Fruit fly (Drosophila melanogaster): ENCODE results near the gene scf.
A peak's percentile ranks its signal among the peaks of the same experiment; 100 is the strongest.

scf gene

dm6 chr3L:1313039-1313766 is 14.7 kb downstream of the scf start, which contains the start of the genes sturkopf and Herc4 (continued):
- TF ChIP-seq vvl (GFP tag; IDR thresholded peaks at IDR 0.05) = peak; percentile 70; the same call in 1 of the 2 replicates
- TF ChIP-seq CG4854 (GFP tag; optimal IDR thresholded peaks at IDR 0.05) = no peak
- TF ChIP-seq CG6272 (GFP tag; IDR thresholded peaks at IDR 0.05) = peak; percentile 56
- peak; percentile 69 for TF ChIP-seq CG3407 (GFP tag; optimal IDR thresholded peaks at IDR 0.05)
- peak; percentile 55 for TF ChIP-seq CG10147 (GFP tag; optimal IDR thresholded peaks at IDR 0.05)
- TF ChIP-seq CG16779 (GFP tag; IDR thresholded peaks at IDR 0.05) = no peak
- peak; percentile 67 for TF ChIP-seq CG16815 (GFP tag; optimal IDR thresholded peaks at IDR 0.05)
- TF ChIP-seq CG12104 (GFP tag; optimal IDR thresholded peaks at IDR 0.05) = peak; percentile 72
- peak; percentile 68 for TF ChIP-seq CG17385 (GFP tag; optimal IDR thresholded peaks at IDR 0.05)
- TF ChIP-seq bowl (GFP tag; IDR thresholded peaks at IDR 0.05) = no peak
- TF ChIP-seq Nf-YA (GFP tag; IDR thresholded peaks at IDR 0.05) = no peak
- TF ChIP-seq CG2678 (tag; optimal IDR thresholded peaks at IDR 0.05) = peak; percentile 84
- peak; percentile 69 for TF ChIP-seq bab2 (GFP tag; optimal IDR thresholded peaks at IDR 0.05)
- TF ChIP-seq wdn (GFP tag; IDR thresholded peaks at IDR 0.05) = peak; percentile 49
- 0 out of 2 replicates have a peak, but pooled peaks have one; percentile 7 for TF ChIP-seq bbx (GFP tag; IDR thresholded peaks at IDR 0.05; ENCODE audit: partially characterized antibody)
- peak; percentile 54 for TF ChIP-seq Usf (GFP tag; optimal IDR thresholded peaks at IDR 0.05)
- TF ChIP-seq en (GFP tag; optimal IDR thresholded peaks at IDR 0.05) = peak; percentile 83
- TF ChIP-seq sob (GFP tag; IDR thresholded peaks at IDR 0.05) = peak; percentile 54
- peak; percentile 38; the same call in 1 of the 2 replicates for TF ChIP-seq E2f2 (GFP tag; IDR thresholded peaks at IDR 0.05)
- peak; percentile 34; the same call in 1 of the 3 replicates for TF ChIP-seq jigr1 (GFP tag; IDR thresholded peaks at IDR 0.05)
- TF ChIP-seq CG8290 (GFP tag; optimal IDR thresholded peaks at IDR 0.05) = peak; percentile 84
- TF ChIP-seq CG8290 (tag; optimal IDR thresholded peaks at IDR 0.05) = peak in 1 of 2 experiments; percentile 16
- peak; percentile 24; the same call in 1 of the 2 replicates for TF ChIP-seq CG13287 (GFP tag; IDR thresholded peaks at IDR 0.05; ENCODE audit: partially characterized antibody)
- TF ChIP-seq her (GFP tag; optimal IDR thresholded peaks at IDR 0.05) = peak; percentile 76
- TF ChIP-seq CG14710 (tag; optimal IDR thresholded peaks at IDR 0.05) = peak; percentile 76
- 0 out of 2 replicates have a peak, but pooled peaks have one; percentile 43 for TF ChIP-seq Atf6 (GFP tag; IDR thresholded peaks at IDR 0.05)
- TF ChIP-seq CG15011 (GFP tag; optimal IDR thresholded peaks at IDR 0.05) = no peak
- no peak; the same call in 1 of the 2 replicates for TF ChIP-seq Adf1 (GFP tag; IDR thresholded peaks at IDR 0.05)
- TF ChIP-seq gcm2 (GFP tag; optimal IDR thresholded peaks at IDR 0.05) = peak; percentile 37
- TF ChIP-seq pita (GFP tag; optimal IDR thresholded peaks at IDR 0.05) = no peak
- peak; percentile 56 for TF ChIP-seq ab (GFP tag; optimal IDR thresholded peaks at IDR 0.05)
- peak; percentile 72 for TF ChIP-seq gro (GFP tag; optimal IDR thresholded peaks at IDR 0.05)
- TF ChIP-seq HHEX (GFP tag; optimal IDR thresholded peaks at IDR 0.05) = peak; percentile 16
- TF ChIP-seq CG13894 (tag; optimal IDR thresholded peaks at IDR 0.05) = peak; percentile 51
- no peak; the same call in 2 of the 3 replicates for TF ChIP-seq CG7357 (GFP tag; IDR thresholded peaks at IDR 0.05)
- peak; percentile 38 for TF ChIP-seq ewg (GFP tag; optimal IDR thresholded peaks at IDR 0.05)
- TF ChIP-seq gsb-n (tag; optimal IDR thresholded peaks at IDR 0.05) = no peak
- no peak; the same call in 1 of the 2 replicates for TF ChIP-seq CG31441 (GFP tag; IDR thresholded peaks at IDR 0.05)
- peak; percentile 31 for TF ChIP-seq Fer2 (tag; optimal IDR thresholded peaks at IDR 0.05)
- peak; percentile 88 for TF ChIP-seq gem (tag; optimal IDR thresholded peaks at IDR 0.05)
- TF ChIP-seq dm (GFP tag; optimal IDR thresholded peaks at IDR 0.05) = peak; percentile 75
- no peak for TF ChIP-seq CG7963 (GFP tag; IDR thresholded peaks at IDR 0.05; ENCODE audit: partially characterized antibody)
- TF ChIP-seq disco-r (GFP tag; optimal IDR thresholded peaks at IDR 0.05) = peak; percentile 82
- peak; percentile 65 for TF ChIP-seq stwl (tag; optimal IDR thresholded peaks at IDR 0.05)
- peak; percentile 8 for TF ChIP-seq fd96Cb (tag; optimal IDR thresholded peaks at IDR 0.05)
- no peak for TF ChIP-seq C15 (GFP tag; IDR thresholded peaks at IDR 0.05)
- peak; percentile 82 for TF ChIP-seq CG9727 (GFP tag; optimal IDR thresholded peaks at IDR 0.05)
- TF ChIP-seq mam (GFP tag; optimal IDR thresholded peaks at IDR 0.05) = peak; percentile 96
- no peak for TF ChIP-seq Ravus (GFP tag; IDR thresholded peaks at IDR 0.05)
